Fruit fly (Drosophila melanogaster): ENCODE measurements around the gene CG46439.
A peak's percentile ranks its signal among the peaks of the same experiment; 100 is the strongest.

Gene CG46439

dm6 chr3L:11084557-11085231 is 11.4 kb downstream of the CG46439 start (continued):
- no peak for TF ChIP-seq Myc (optimal IDR thresholded peaks at IDR 0.05)
- no peak for TF ChIP-seq Abd-B (GFP tag; optimal IDR thresholded peaks at IDR 0.05)

DNA sequence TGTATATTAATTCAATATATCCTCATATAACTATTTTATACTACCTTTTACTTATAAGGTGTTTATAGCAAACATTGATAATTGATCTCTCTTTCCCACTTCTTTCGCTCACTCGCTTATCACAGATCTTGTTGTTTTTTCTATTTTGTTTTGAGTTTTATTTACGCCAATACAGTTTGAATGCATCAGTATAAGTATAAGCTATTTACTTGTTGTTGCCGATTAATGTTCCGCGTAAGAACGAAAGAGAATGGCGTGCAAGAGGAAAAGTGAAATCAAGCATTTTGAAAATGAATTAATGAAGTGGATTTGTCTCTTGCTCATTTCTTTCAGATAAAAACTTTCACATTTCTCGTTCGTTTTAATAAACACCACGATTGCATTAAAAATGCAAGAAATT is 12.4 kb downstream of the CG46439 start:
- TF ChIP-seq Myc (optimal IDR thresholded peaks at IDR 0.05), result no peak
- TF ChIP-seq Abd-B (GFP tag; optimal IDR thresholded peaks at IDR 0.05), result no peak
- peak; percentile 60 for TF ChIP-seq psq (GFP tag; optimal IDR thresholded peaks at IDR 0.05)
- no peak for TF ChIP-seq Hr78 (GFP tag; optimal IDR thresholded peaks at IDR 0.05)
- TF ChIP-seq rgr (GFP tag; optimal IDR thresholded peaks at IDR 0.05), result peak; percentile 87
- TF ChIP-seq sv (GFP tag; optimal IDR thresholded peaks at IDR 0.05), result no peak
- TF ChIP-seq GATAd (GFP tag; optimal IDR thresholded peaks at IDR 0.05), result no peak
- no peak for TF ChIP-seq ey (GFP tag; optimal IDR thresholded peaks at IDR 0.05)
- TF ChIP-seq N (GFP tag; optimal IDR thresholded peaks at IDR 0.05), result no peak
- TF ChIP-seq tai (GFP tag; optimal IDR thresholded peaks at IDR 0.05), result no peak
- TF ChIP-seq Hr83 (GFP tag; optimal IDR thresholded peaks at IDR 0.05; ENCODE audit: poor library complexity, severe bottlenecking), result no peak
- no peak for TF ChIP-seq CrebA (GFP tag; optimal IDR thresholded peaks at IDR 0.05; ENCODE audit: borderline replicate concordance)

dm6 chr3L:11074043-11074853 is 21.8 kb downstream of the CG46439 start, which contains the start of the genes Pfdn2 and Noc1:
Gene Pfdn2 (minus strand): TSS chr3L:11074388.
Gene Noc1 (plus strand): TSS chr3L:11074769.
- peak; percentile 54 for TF ChIP-seq psq (GFP tag; optimal IDR thresholded peaks at IDR 0.05)
- TF ChIP-seq woc (GFP tag; optimal IDR thresholded peaks at IDR 0.05), result no peak
- TF ChIP-seq OdsH (GFP tag; optimal IDR thresholded peaks at IDR 0.05), result no peak
- TF ChIP-seq sv (GFP tag; optimal IDR thresholded peaks at IDR 0.05), result peak; percentile 24
- TF ChIP-seq Myc (optimal IDR thresholded peaks at IDR 0.05), result peak; percentile 55
- peak; percentile 51 for TF ChIP-seq dsf (GFP tag; optimal IDR thresholded peaks at IDR 0.05; ENCODE audit: borderline replicate concordance)

- TF ChIP-seq N (GFP tag; optimal IDR thresholded peaks at IDR 0.05) (no peak), br (GFP tag; optimal IDR thresholded peaks at IDR 0.05) (no peak), dsf (GFP tag; optimal IDR thresholded peaks at IDR 0.05; ENCODE audit: borderline replicate concordance) (no peak), Myc (optimal IDR thresholded peaks at IDR 0.05) (no peak), sv (GFP tag; optimal IDR thresholded peaks at IDR 0.05) (no peak), fru (GFP tag; optimal IDR thresholded peaks at IDR 0.05) (no peak), Sp1 (GFP tag; optimal IDR thresholded peaks at IDR 0.05) (no peak), rgr (GFP tag; optimal IDR thresholded peaks at IDR 0.05) (no peak), Abd-B (GFP tag; optimal IDR thresholded peaks at IDR 0.05) (no peak), jim (GFP tag; optimal IDR thresholded peaks at IDR 0.05) (no peak), CG9705 (GFP tag; optimal IDR thresholded peaks at IDR 0.05) (no peak), Vsx2 (GFP tag; optimal IDR thresholded peaks at IDR 0.05; ENCODE audit: partially characterized antibody) (no peak), foxo (GFP tag; optimal IDR thresholded peaks at IDR 0.05) (no peak), sage (GFP tag; optimal IDR thresholded peaks at IDR 0.05) (no peak), woc (GFP tag; optimal IDR thresholded peaks at IDR 0.05) (no peak)
Measured at dm6 chr3L:11071057-11071456, 25.0 kb downstream of the CG46439 start.

dm6 chr3L:11070372-11070854 is 25.6 kb downstream of the CG46439 start, which contains the start of gene Mocs1:
Gene Mocs1 (plus strand): TSS chr3L:11070526.
- peak; percentile 31 for TF ChIP-seq Sp1 (GFP tag; optimal IDR thresholded peaks at IDR 0.05)
- peak; percentile 11 for TF ChIP-seq jim (GFP tag; optimal IDR thresholded peaks at IDR 0.05)
- no peak for TF ChIP-seq woc (GFP tag; optimal IDR thresholded peaks at IDR 0.05)
- TF ChIP-seq Dif (GFP tag; optimal IDR thresholded peaks at IDR 0.05; ENCODE audit: partially characterized antibody), result peak; percentile 47
- no peak for TF ChIP-seq Hr78 (GFP tag; optimal IDR thresholded peaks at IDR 0.05)
- no peak for TF ChIP-seq Rel (GFP tag; optimal IDR thresholded peaks at IDR 0.05)
- peak; percentile 24 for TF ChIP-seq Rel (tag; optimal IDR thresholded peaks at IDR 0.05)
- peak; percentile 77 for TF ChIP-seq Hr83 (GFP tag; optimal IDR thresholded peaks at IDR 0.05; ENCODE audit: poor library complexity, severe bottlenecking)
- TF ChIP-seq Vsx2 (GFP tag; optimal IDR thresholded peaks at IDR 0.05; ENCODE audit: partially characterized antibody), result no peak
- no peak for TF ChIP-seq ey (GFP tag; optimal IDR thresholded peaks at IDR 0.05)
- peak in 1 of 2 experiments; percentile 43 for TF ChIP-seq foxo (GFP tag; optimal IDR thresholded peaks at IDR 0.05)
- peak; percentile 14 for TF ChIP-seq OdsH (GFP tag; optimal IDR thresholded peaks at IDR 0.05)
- no peak for TF ChIP-seq sv (GFP tag; optimal IDR thresholded peaks at IDR 0.05)
- no peak for TF ChIP-seq h (GFP tag; optimal IDR thresholded peaks at IDR 0.05)
- peak; percentile 56 for TF ChIP-seq rgr (GFP tag; optimal IDR thresholded peaks at IDR 0.05)
- TF ChIP-seq Hnf4 (GFP tag; optimal IDR thresholded peaks at IDR 0.05), result peak; percentile 49
